Fruit fly (Drosophila melanogaster) whole organism, embryonic: ENCODE measurements around the gene CG5087.

ENCODE experiments used
- Adf1 ChIP-seq: fragments of 200-800 bp; sonication (Bioruptor generic); IDR thresholded peaks from 2 replicates; pipeline ENCODE4 v1.3.6; 2022; ENCODE audit warnings: missing biosample characterization, missing genetic modification characterization
- CG10959 ChIP-seq: fragments of 200-800 bp; sonication (Bioruptor generic); IDR thresholded peaks from 2 replicates; pipeline ENCODE4 v1.3.6; 2022; ENCODE audit warnings: missing biosample characterization, missing genetic modification characterization
- CG10979 ChIP-seq: fragments of 200-800 bp; sonication (Bioruptor generic); optimal IDR thresholded peaks from 2 replicates; lab custom pipeline; 2018; ENCODE audit warnings: missing biosample characterization, mild to moderate bottlenecking, missing genetic modification characterization, moderate library complexity
- CG11398 ChIP-seq: fragments of 200-800 bp; sonication (Bioruptor generic); optimal IDR thresholded peaks from 2 replicates; lab custom pipeline; 2016; ENCODE audit warnings: missing biosample characterization, missing genetic modification characterization
- CG11560 ChIP-seq: fragments of 200-800 bp; sonication (Bioruptor generic); IDR thresholded peaks from 3 replicates; pipeline ENCODE4 v1.3.6; 2022; ENCODE audit warnings: missing biosample characterization, missing genetic modification characterization
- CG12104 ChIP-seq: fragments of 200-800 bp; sonication (Bioruptor generic); optimal IDR thresholded peaks from 3 replicates; lab custom pipeline; 2016; ENCODE audit warnings: missing biosample characterization, missing genetic modification characterization
- CG12942 ChIP-seq: fragments of 200-800 bp; sonication (Bioruptor generic); optimal IDR thresholded peaks from 3 replicates; lab custom pipeline; 2016; ENCODE audit warnings: missing biosample characterization, missing genetic modification characterization
- CG13287 ChIP-seq: fragments of 200-800 bp; sonication (Bioruptor generic); IDR thresholded peaks from 2 replicates; pipeline ENCODE4 v1.3.6; 2022; ENCODE audit warnings: missing biosample characterization, missing genetic modification characterization; ENCODE audit not compliant: partially characterized antibody
- CG13775 ChIP-seq: fragments of 200-800 bp; sonication (Bioruptor generic); optimal IDR thresholded peaks from 3 replicates; lab custom pipeline; 2017; ENCODE audit warnings: missing biosample characterization, mild to moderate bottlenecking, missing genetic modification characterization
- CG1529 ChIP-seq: fragments of 200-800 bp; sonication (Bioruptor generic); optimal IDR thresholded peaks from 3 replicates; lab custom pipeline; 2018; ENCODE audit warnings: missing biosample characterization, missing genetic modification characterization
- CG16815 ChIP-seq: fragments of 200-800 bp; sonication (Bioruptor generic); optimal IDR thresholded peaks from 3 replicates; lab custom pipeline; 2017; ENCODE audit warnings: missing biosample characterization, mild to moderate bottlenecking, missing genetic modification characterization
- CG17328 ChIP-seq: fragments of 200-800 bp; sonication (Bioruptor generic); IDR thresholded peaks from 2 replicates; pipeline ENCODE4 v1.3.6; 2022; ENCODE audit warnings: missing biosample characterization, missing genetic modification characterization
- CG18619 ChIP-seq: fragments of 200-800 bp; sonication (Bioruptor generic); optimal IDR thresholded peaks from 3 replicates; lab custom pipeline; 2017; ENCODE audit warnings: missing biosample characterization, mild to moderate bottlenecking, missing genetic modification characterization
- CG31224 ChIP-seq: fragments of 200-800 bp; sonication (Bioruptor generic); IDR thresholded peaks from 2 replicates; pipeline ENCODE4 v1.3.6; 2022; ENCODE audit warnings: missing biosample characterization, missing genetic modification characterization
- CG3281 ChIP-seq: fragments of 200-800 bp; sonication (Bioruptor generic); optimal IDR thresholded peaks from 3 replicates; lab custom pipeline; 2017; ENCODE audit warnings: missing biosample characterization, mild to moderate bottlenecking, missing genetic modification characterization
- CG42726 ChIP-seq: fragments of 200-800 bp; sonication (Bioruptor generic); IDR thresholded peaks from 2 replicates; pipeline ENCODE4 v1.3.6; 2022; ENCODE audit warnings: missing biosample characterization, missing genetic modification characterization; ENCODE audit not compliant: partially characterized antibody
- CG4730 ChIP-seq: fragments of 200-800 bp; sonication (Bioruptor generic); IDR thresholded peaks from 2 replicates; pipeline ENCODE4 v1.3.6; 2022; ENCODE audit warnings: missing biosample characterization, missing genetic modification characterization
- CG5953 ChIP-seq: fragments of 200-800 bp; sonication (Bioruptor generic); IDR thresholded peaks from 2 replicates; pipeline ENCODE4 v1.3.6; 2022; ENCODE audit warnings: missing biosample characterization, missing genetic modification characterization
- CG6254 ChIP-seq: fragments of 200-800 bp; sonication (Bioruptor generic); optimal IDR thresholded peaks from 3 replicates; lab custom pipeline; 2017; ENCODE audit warnings: mild to moderate bottlenecking, missing biosample characterization, missing genetic modification reagents, missing genetic modification characterization
- CG6813 ChIP-seq: fragments of 200-800 bp; sonication (Bioruptor generic); optimal IDR thresholded peaks from 2 replicates; lab custom pipeline; 2017; ENCODE audit warnings: missing biosample characterization, missing genetic modification characterization, mild to moderate bottlenecking, moderate library complexity, missing genetic modification reagents
- CG6854 ChIP-seq: fragments of 200-800 bp; sonication (Bioruptor generic); optimal IDR thresholded peaks from 3 replicates; lab custom pipeline; 2017; ENCODE audit warnings: missing biosample characterization, mild to moderate bottlenecking, missing genetic modification characterization
- CG8359 ChIP-seq: fragments of 200-800 bp; sonication (Bioruptor generic); optimal IDR thresholded peaks from 2 replicates; lab custom pipeline; 2017; ENCODE audit warnings: missing biosample characterization, mild to moderate bottlenecking, missing genetic modification characterization, borderline replicate concordance
- CG9437 ChIP-seq: fragments of 200-800 bp; sonication (Bioruptor generic); optimal IDR thresholded peaks from 2 replicates; lab custom pipeline; 2018; ENCODE audit warnings: missing biosample characterization, mild to moderate bottlenecking, missing genetic modification characterization
- Dfd ChIP-seq, 2 experiments: fragments of >200 bp; optimal IDR thresholded peaks; 2 replicates each; lab custom pipeline; 2017; ENCODE audit warnings: missing biosample characterization in 2 of 2, missing genetic modification characterization in 2 of 2
- Elba2 ChIP-seq: fragments of 200-800 bp; sonication (Bioruptor generic); optimal IDR thresholded peaks from 3 replicates; lab custom pipeline; 2016; ENCODE audit warnings: missing biosample characterization, missing genetic modification characterization
- Fer3 ChIP-seq: fragments of 200-800 bp; sonication (Bioruptor generic); optimal IDR thresholded peaks from 2 replicates; lab custom pipeline; 2018; ENCODE audit warnings: missing biosample characterization, mild to moderate bottlenecking, missing genetic modification characterization, moderate library complexity
- HLH54F ChIP-seq: fragments of 200-800 bp; sonication (Bioruptor generic); optimal IDR thresholded peaks from 3 replicates; lab custom pipeline; 2016; ENCODE audit warnings: missing biosample characterization, missing genetic modification characterization
- HLHmδ ChIP-seq: fragments of 200-800 bp; sonication (Bioruptor generic); optimal IDR thresholded peaks from 2 replicates; lab custom pipeline; 2018; ENCODE audit warnings: missing biosample characterization, mild to moderate bottlenecking, missing genetic modification characterization, moderate library complexity
- Nf-YB ChIP-seq: fragments of 200-800 bp; sonication (Bioruptor generic); optimal IDR thresholded peaks from 3 replicates; lab custom pipeline; 2019; ENCODE audit warnings: missing biosample characterization, mild to moderate bottlenecking, missing genetic modification characterization, moderate library complexity
- Opbp ChIP-seq: fragments of 200-800 bp; sonication (Bioruptor generic); IDR thresholded peaks from 3 replicates; pipeline ENCODE4 v1.3.6; 2022; ENCODE audit warnings: missing biosample characterization, missing genetic modification characterization; ENCODE audit not compliant: partially characterized antibody
- Ptx1 ChIP-seq: fragments of 200-800 bp; sonication (Bioruptor generic); IDR thresholded peaks from 2 replicates; pipeline ENCODE4 v1.3.6; 2022; ENCODE audit warnings: missing biosample characterization, missing genetic modification characterization
- Sox100B ChIP-seq: fragments of 200-800 bp; sonication (Bioruptor generic); optimal IDR thresholded peaks from 3 replicates; lab custom pipeline; 2018; ENCODE audit warnings: missing biosample characterization, mild to moderate bottlenecking, missing genetic modification characterization
- Sry-β ChIP-seq: fragments of 200-800 bp; sonication (Bioruptor generic); optimal IDR thresholded peaks from 2 replicates; lab custom pipeline; 2018; ENCODE audit warnings: missing biosample characterization, mild to moderate bottlenecking, missing genetic modification characterization, moderate library complexity
- TFAM ChIP-seq: fragments of 200-800 bp; sonication (Bioruptor generic); optimal IDR thresholded peaks from 2 replicates; lab custom pipeline; 2017; ENCODE audit warnings: missing biosample characterization, missing genetic modification characterization, inconsistent platforms
- ash1 ChIP-seq: fragments of 200-800 bp; sonication (Bioruptor generic); optimal IDR thresholded peaks from 2 replicates; lab custom pipeline; 2018; ENCODE audit warnings: missing biosample characterization, mild to moderate bottlenecking, missing genetic modification characterization
- br ChIP-seq: fragments of >200 bp; optimal IDR thresholded peaks from 2 replicates; lab custom pipeline; 2017
- cg ChIP-seq: fragments of 200-800 bp; sonication (Bioruptor generic); optimal IDR thresholded peaks from 3 replicates; lab custom pipeline; 2019; ENCODE audit warnings: missing biosample characterization, mild to moderate bottlenecking, missing genetic modification characterization, moderate library complexity
- ci ChIP-seq: fragments of 200-800 bp; sonication (Bioruptor generic); IDR thresholded peaks from 3 replicates; pipeline ENCODE4 v1.3.6; 2022; ENCODE audit warnings: missing biosample characterization, missing genetic modification characterization
- danr ChIP-seq: fragments of 200-800 bp; sonication (Bioruptor generic); IDR thresholded peaks from 2 replicates; pipeline ENCODE4 v1.3.6; 2022; ENCODE audit warnings: missing biosample characterization, missing genetic modification characterization
- gcm2 ChIP-seq: fragments of 200-800 bp; sonication (Bioruptor generic); optimal IDR thresholded peaks from 2 replicates; lab custom pipeline; 2016; ENCODE audit warnings: missing biosample characterization, missing genetic modification characterization
- grau ChIP-seq: fragments of 200-800 bp; optimal IDR thresholded peaks from 3 replicates; lab custom pipeline; 2019; ENCODE audit warnings: missing biosample characterization, mild to moderate bottlenecking, missing genetic modification characterization, moderate library complexity
- grn ChIP-seq: fragments of 200-800 bp; sonication (Bioruptor generic); optimal IDR thresholded peaks from 3 replicates; lab custom pipeline; 2017; ENCODE audit warnings: missing biosample characterization, missing genetic modification characterization
- hbn ChIP-seq: fragments of 200-800 bp; sonication (Bioruptor generic); IDR thresholded peaks from 2 replicates; pipeline ENCODE4 v1.3.6; 2022; ENCODE audit warnings: missing biosample characterization, missing genetic modification characterization; ENCODE audit not compliant: partially characterized antibody
- otp ChIP-seq: fragments of 200-800 bp; sonication (Bioruptor generic); IDR thresholded peaks from 3 replicates; pipeline ENCODE4, ENCODE4 v1.3.6; 2022; ENCODE audit warnings: missing biosample characterization, missing genetic modification characterization
- phol ChIP-seq: fragments of 200-800 bp; sonication (Bioruptor generic); optimal IDR thresholded peaks from 3 replicates; lab custom pipeline; 2018; ENCODE audit warnings: missing biosample characterization, mild to moderate bottlenecking, missing genetic modification characterization, moderate library complexity
- sens-2 ChIP-seq: fragments of 200-800 bp; sonication (Bioruptor generic); IDR thresholded peaks from 2 replicates; pipeline ENCODE4 v1.3.6; 2022; ENCODE audit warnings: missing biosample characterization, missing genetic modification characterization
- slbo ChIP-seq: fragments of 200-800 bp; sonication (Bioruptor generic); IDR thresholded peaks from 2 replicates; pipeline ENCODE4 v1.3.6; 2022; ENCODE audit warnings: missing biosample characterization, missing genetic modification characterization
- ssp ChIP-seq: fragments of 200-800 bp; sonication (Bioruptor generic); IDR thresholded peaks from 2 replicates; pipeline ENCODE4 v1.3.6; 2022; ENCODE audit warnings: missing biosample characterization, missing genetic modification characterization
- tna ChIP-seq: fragments of 200-800 bp; sonication (Bioruptor generic); IDR thresholded peaks from 2 replicates; pipeline ENCODE4 v1.3.6; 2022; ENCODE audit warnings: missing biosample characterization, missing genetic modification characterization; ENCODE audit not compliant: partially characterized antibody
- vvl ChIP-seq: fragments of 200-800 bp; sonication (Bioruptor generic); IDR thresholded peaks from 2 replicates; pipeline ENCODE4 v1.3.6; 2022; ENCODE audit warnings: missing biosample characterization, missing genetic modification characterization
- zen ChIP-seq: fragments of 200-800 bp; sonication (Bioruptor generic); optimal IDR thresholded peaks from 3 replicates; lab custom pipeline; 2018; ENCODE audit warnings: missing biosample characterization, mild to moderate bottlenecking, missing genetic modification characterization, moderate library complexity

Gene CG5087

dm6 chr3L:9041042-9041477, 43.1 kb downstream of the CG5087 start, which contains the start of gene Doc1 (continued):
- TF ChIP-seq CG12942, result no peak
- no peak for TF ChIP-seq CG11398 (GFP tag; lab: Kevin White, UChicago)
- TF ChIP-seq CG11560 (tag; lab: Robert Waterston, UW), result no peak
- TF ChIP-seq CG6813 (GFP tag; lab: Kevin White, UChicago), result no peak
- TF ChIP-seq phol (tag; lab: Kevin White, UChicago), result peak; percentile 66
- TF ChIP-seq TFAM (GFP tag; lab: Kevin White, UChicago), result no peak
- no peak for TF ChIP-seq CG31224 (GFP tag; lab: Robert Waterston, UW)
- TF ChIP-seq CG1529 (GFP tag; lab: Kevin White, UChicago), result no peak
- no peak for TF ChIP-seq CG12104
- TF ChIP-seq gcm2, result no peak
- no peak for TF ChIP-seq CG17328 (GFP tag; lab: Robert Waterston, UW)
- no peak for TF ChIP-seq tna (GFP tag; lab: Robert Waterston, UW)
- TF ChIP-seq Elba2 (GFP tag; lab: Kevin White, UChicago), result no peak
- no peak for TF ChIP-seq Sry-β (GFP tag; lab: Kevin White, UChicago)
- TF ChIP-seq CG4730 (GFP tag; lab: Robert Waterston, UW), result no peak
- TF ChIP-seq sens-2 (GFP tag; lab: Robert Waterston, UW), result no peak
- TF ChIP-seq CG3281 (GFP tag; lab: Kevin White, UChicago), result no peak
- peak; percentile 58; the same call in 1 of the 2 replicates for TF ChIP-seq vvl (GFP tag; lab: Robert Waterston, UW)
- TF ChIP-seq CG9437 (GFP tag; lab: Kevin White, UChicago), result no peak
- no peak for TF ChIP-seq CG10959 (GFP tag; lab: Robert Waterston, UW)
- TF ChIP-seq CG6854 (GFP tag; lab: Kevin White, UChicago), result no peak
- 0 out of 3 replicates have a peak, but pooled peaks have one; percentile 12 for TF ChIP-seq otp (GFP tag; lab: Robert Waterston, UW)
- TF ChIP-seq grn (GFP tag; lab: Kevin White, UChicago), result peak; percentile 30
- no peak for TF ChIP-seq hbn (GFP tag; lab: Robert Waterston, UW)
- no peak for TF ChIP-seq Ptx1
- TF ChIP-seq danr (GFP tag; lab: Robert Waterston, UW), result no peak
- TF ChIP-seq CG42726 (GFP tag; lab: Robert Waterston, UW), result no peak
- no peak for TF ChIP-seq Dfd (GFP tag; optimal IDR thresholded peaks at IDR 0.05; lab: Kevin White, UChicago)
- TF ChIP-seq Sox100B, result no peak
- no peak for TF ChIP-seq CG10979 (tag; lab: Kevin White, UChicago)
- TF ChIP-seq CG6254 (GFP tag; lab: Kevin White, UChicago), result no peak
- TF ChIP-seq Fer3 (tag; lab: Kevin White, UChicago), result no peak
- peak; percentile 99 for TF ChIP-seq Nf-YB
- no peak for TF ChIP-seq ssp (GFP tag; lab: Robert Waterston, UW)
- no peak for TF ChIP-seq CG8359 (GFP tag; lab: Kevin White, UChicago)
- TF ChIP-seq Opbp (GFP tag; lab: Robert Waterston, UW), result 0 out of 3 replicates have a peak, but pooled peaks have one; percentile 36
- 0 out of 2 replicates have a peak, but pooled peaks have one; percentile 11 for TF ChIP-seq CG13287 (GFP tag; lab: Robert Waterston, UW)
- no peak for TF ChIP-seq HLHmδ (GFP tag; lab: Kevin White, UChicago)
- TF ChIP-seq CG18619, result no peak
- TF ChIP-seq HLH54F (GFP tag; lab: Kevin White, UChicago), result no peak
- 0 out of 3 replicates have a peak, but pooled peaks have one; percentile 27 for TF ChIP-seq ci (GFP tag; lab: Robert Waterston, UW)
- TF ChIP-seq ash1 (GFP tag; lab: Kevin White, UChicago), result no peak
- peak; percentile 50 for TF ChIP-seq Adf1 (GFP tag; lab: Robert Waterston, UW)
- peak; percentile 38 for TF ChIP-seq cg (GFP tag; lab: Kevin White, UChicago)
- no peak for TF ChIP-seq CG5953
- TF ChIP-seq zen (tag; lab: Kevin White, UChicago), result peak; percentile 21
- TF ChIP-seq grau (tag; lab: Kevin White, UChicago), result no peak
- TF ChIP-seq CG16815, result no peak
- no peak for TF ChIP-seq slbo (GFP tag; lab: Robert Waterston, UW)
- TF ChIP-seq CG13775, result no peak
- no peak for TF ChIP-seq br (lab: Kevin White, UChicago)
